Fruit fly (Drosophila melanogaster): ENCODE measurements around the gene CG14421.

dm6 chrX:2947545-2948072 is 6.4 kb downstream of the CG14421 start, which contains the start of gene CG3603:
- TF ChIP-seq Snoo (tag; optimal IDR thresholded peaks at IDR 0.05): peak; percentile 81
- TF ChIP-seq fd96Ca (GFP tag; IDR thresholded peaks at IDR 0.05): peak; percentile 44; the same call in 1 of the 3 replicates
- peak; percentile 66 for TF ChIP-seq CG8301 (tag; optimal IDR thresholded peaks at IDR 0.05)
- peak; percentile 77 for TF ChIP-seq CG34367 (tag; optimal IDR thresholded peaks at IDR 0.05)
- TF ChIP-seq CG12605 (GFP tag; IDR thresholded peaks at IDR 0.05): peak; percentile 83
- TF ChIP-seq CG15710 (tag; optimal IDR thresholded peaks at IDR 0.05): peak; percentile 37

All from whole organism, pupa.